Worm (Caenorhabditis elegans) whole organism, early embryonic: ENCODE data around the gene F41E6.12.

ENCODE experiments used
- aly-1 ChIP-seq: sonication (generic microtip); optimal IDR thresholded peaks from 2 replicates; lab custom pipeline; 2016; ENCODE audit warnings: missing genetic modification characterization, missing compliant biosample characterization
- ama-1 ChIP-seq: fragments of 150-350 bp; optimal IDR thresholded peaks from 2 replicates; lab custom pipeline; 2014
- flt-1 ChIP-seq: fragments of 200-800 bp; sonication (Bioruptor generic); IDR thresholded peaks from 2 replicates; pipeline ENCODE4 v1.3.6; 2022; ENCODE audit warnings: missing genetic modification characterization, missing compliant biosample characterization
- hmbx-1 ChIP-seq: sonication (generic microtip); optimal IDR thresholded peaks from 2 replicates; lab custom pipeline; 2016; ENCODE audit warnings: mild to moderate bottlenecking, missing genetic modification characterization, missing compliant biosample characterization
- scrt-1 ChIP-seq: fragments of 200-800 bp; sonication (Bioruptor generic); IDR thresholded peaks from 2 replicates; pipeline ENCODE4 v1.3.6; 2022; ENCODE audit warnings: missing genetic modification characterization, missing compliant biosample characterization
- sea-1 ChIP-seq: fragments of 200-800 bp; sonication (Bioruptor generic); conservative IDR thresholded peaks from 2 replicates; pipeline ENCODE4 v1.3.6; 2022; ENCODE audit warnings: missing genetic modification characterization, missing compliant biosample characterization
- tra-4 ChIP-seq: sonication (generic microtip); optimal IDR thresholded peaks from 2 replicates; lab custom pipeline; 2017; ENCODE audit warnings: missing genetic modification characterization, missing compliant biosample characterization

DNA sequence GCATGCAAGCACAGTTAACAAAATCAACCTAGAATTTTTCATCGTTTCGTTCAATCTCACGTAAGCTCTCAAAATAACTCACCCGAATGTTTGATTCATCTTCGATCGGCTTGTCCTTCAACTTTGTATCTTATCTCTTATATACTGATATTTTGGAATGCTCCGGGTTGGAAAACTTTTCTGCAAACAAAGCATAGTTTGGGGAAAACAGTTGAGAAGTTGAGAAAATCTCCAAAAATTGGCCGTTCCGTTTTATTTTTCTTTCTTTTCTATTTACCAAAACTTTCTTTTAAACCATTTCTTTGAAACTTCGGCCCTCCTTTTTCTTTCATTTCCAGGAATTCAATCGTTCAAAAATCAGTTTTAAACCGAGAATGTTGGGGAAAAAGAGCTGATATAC is 26.3 kb downstream of the F41E6.12 start, which contains the start of gene F41E6.15:
- TF ChIP-seq tra-4 (tag; lab: Kevin White, UChicago) (no peak), flt-1 (GFP tag; lab: Robert Waterston, UW) (no peak), hmbx-1 (tag; lab: Kevin White, UChicago) (no peak), ama-1 (no peak), scrt-1 (GFP tag; lab: Robert Waterston, UW) (no peak), aly-1 (no peak), sea-1 (no peak)
